Fruit fly (Drosophila melanogaster) whole organism, embryonic: Measurements from ENCODE around the gene Slu7.

Experiments
- Atf-2 ChIP-seq: fragments of 200-800 bp; sonication (Bioruptor generic); optimal IDR thresholded peaks from 2 replicates; lab custom pipeline; 2016; ENCODE audit warnings: missing biosample characterization, missing genetic modification characterization
- Awh ChIP-seq: fragments of 200-800 bp; sonication (Bioruptor generic); IDR thresholded peaks from 2 replicates; pipeline ENCODE4, ENCODE4 v1.3.6; 2022; ENCODE audit warnings: missing biosample characterization, missing genetic modification characterization
- B-H2 ChIP-seq: fragments of 200-800 bp; sonication (Bioruptor generic); optimal IDR thresholded peaks from 2 replicates; lab custom pipeline; 2018; ENCODE audit warnings: missing biosample characterization, mild to moderate bottlenecking, missing genetic modification characterization
- CG10274 ChIP-seq: fragments of 200-800 bp; sonication (Bioruptor generic); optimal IDR thresholded peaks from 3 replicates; lab custom pipeline; 2017; ENCODE audit warnings: missing biosample characterization, mild to moderate bottlenecking, missing genetic modification characterization
- CG11247 ChIP-seq: fragments of 200-800 bp; sonication (Bioruptor generic); IDR thresholded peaks from 2 replicates; pipeline ENCODE4 v1.3.6; 2022; ENCODE audit warnings: missing biosample characterization, missing genetic modification characterization
- CG11398 ChIP-seq: fragments of 200-800 bp; sonication (Bioruptor generic); optimal IDR thresholded peaks from 2 replicates; lab custom pipeline; 2016; ENCODE audit warnings: missing biosample characterization, missing genetic modification characterization
- CG12219 ChIP-seq: fragments of 200-800 bp; sonication (Bioruptor generic); optimal IDR thresholded peaks from 3 replicates; lab custom pipeline; 2018; ENCODE audit warnings: missing biosample characterization, mild to moderate bottlenecking, missing genetic modification characterization
- CG13894 ChIP-seq: fragments of 200-800 bp; sonication (Bioruptor generic); optimal IDR thresholded peaks from 3 replicates; lab custom pipeline; 2018; ENCODE audit warnings: missing biosample characterization, mild to moderate bottlenecking, missing genetic modification characterization, moderate library complexity
- CG17361 ChIP-seq: fragments of 200-800 bp; sonication (Bioruptor generic); IDR thresholded peaks from 3 replicates; pipeline ENCODE4 v1.3.6; 2022; ENCODE audit warnings: missing biosample characterization, missing genetic modification characterization
- CG18262 ChIP-seq: fragments of 200-800 bp; optimal IDR thresholded peaks from 3 replicates; lab custom pipeline; 2019; ENCODE audit warnings: missing biosample characterization, mild to moderate bottlenecking, missing genetic modification characterization, moderate library complexity
- CG18764 ChIP-seq: fragments of 200-800 bp; sonication (Bioruptor generic); optimal IDR thresholded peaks from 3 replicates; lab custom pipeline; 2016; ENCODE audit warnings: missing biosample characterization, missing genetic modification characterization
- CG2120 ChIP-seq: fragments of 200-800 bp; sonication (Bioruptor generic); optimal IDR thresholded peaks from 3 replicates; lab custom pipeline; 2016; ENCODE audit warnings: missing biosample characterization, missing genetic modification characterization
- CG2199 ChIP-seq: fragments of 200-800 bp; sonication (Bioruptor generic); IDR thresholded peaks from 3 replicates; pipeline ENCODE4 v1.3.6; 2022; ENCODE audit warnings: missing biosample characterization, missing genetic modification characterization
- CG2712 ChIP-seq: fragments of 200-800 bp; optimal IDR thresholded peaks from 3 replicates; lab custom pipeline; 2019; ENCODE audit warnings: missing biosample characterization, mild to moderate bottlenecking, missing genetic modification characterization, moderate library complexity
- CG3407 ChIP-seq: fragments of 200-800 bp; sonication (Bioruptor generic); optimal IDR thresholded peaks from 2 replicates; lab custom pipeline; 2018; ENCODE audit warnings: missing biosample characterization, mild to moderate bottlenecking, missing genetic modification characterization
- CG4730 ChIP-seq: fragments of 200-800 bp; sonication (Bioruptor generic); IDR thresholded peaks from 2 replicates; pipeline ENCODE4 v1.3.6; 2022; ENCODE audit warnings: missing biosample characterization, missing genetic modification characterization
- CG6254 ChIP-seq: fragments of 200-800 bp; sonication (Bioruptor generic); optimal IDR thresholded peaks from 3 replicates; lab custom pipeline; 2017; ENCODE audit warnings: mild to moderate bottlenecking, missing biosample characterization, missing genetic modification reagents, missing genetic modification characterization
- CG6683 ChIP-seq: fragments of 200-800 bp; sonication (Bioruptor generic); optimal IDR thresholded peaks from 2 replicates; lab custom pipeline; 2017; ENCODE audit warnings: missing biosample characterization, mild to moderate bottlenecking, missing genetic modification characterization, missing genetic modification reagents
- CG7786 ChIP-seq: fragments of 200-800 bp; sonication (Bioruptor generic); optimal IDR thresholded peaks from 2 replicates; lab custom pipeline; 2016; ENCODE audit warnings: missing biosample characterization, missing genetic modification characterization
- CG8388 ChIP-seq: fragments of 200-800 bp; sonication (Bioruptor generic); optimal IDR thresholded peaks from 2 replicates; lab custom pipeline; 2019; ENCODE audit warnings: missing biosample characterization, mild to moderate bottlenecking, missing genetic modification characterization, moderate library complexity
- CG9437 ChIP-seq: fragments of 200-800 bp; sonication (Bioruptor generic); optimal IDR thresholded peaks from 2 replicates; lab custom pipeline; 2018; ENCODE audit warnings: missing biosample characterization, mild to moderate bottlenecking, missing genetic modification characterization
- D ChIP-seq, 2 experiments: fragments of 200-800 bp in 1 of 2; fragments of >200 bp in 1 of 2; sonication (Bioruptor generic) in 1 of 2; optimal IDR thresholded peaks; 2 replicates in 1 of 2; 3 replicates in 1 of 2; lab custom pipeline; 2017; ENCODE audit warnings: mild to moderate bottlenecking in 1 of 2, missing biosample characterization in 1 of 2, missing genetic modification characterization in 1 of 2, missing genetic modification reagents in 1 of 2
- Dip3 ChIP-seq: fragments of 200-800 bp; sonication (Bioruptor generic); optimal IDR thresholded peaks from 3 replicates; lab custom pipeline; 2016; ENCODE audit warnings: missing biosample characterization, missing genetic modification characterization
- E2f2 ChIP-seq: fragments of 200-800 bp; sonication (Bioruptor generic); IDR thresholded peaks from 2 replicates; pipeline ENCODE4 v1.3.6; 2022; ENCODE audit warnings: missing biosample characterization, missing genetic modification characterization
- ERR ChIP-seq: fragments of 200-800 bp; sonication (Bioruptor generic); optimal IDR thresholded peaks from 2 replicates; lab custom pipeline; 2016; ENCODE audit warnings: missing biosample characterization, missing genetic modification characterization
- Fer3 ChIP-seq: fragments of 200-800 bp; sonication (Bioruptor generic); optimal IDR thresholded peaks from 2 replicates; lab custom pipeline; 2018; ENCODE audit warnings: missing biosample characterization, mild to moderate bottlenecking, missing genetic modification characterization, moderate library complexity
- H15 ChIP-seq: fragments of 200-800 bp; sonication (Bioruptor generic); IDR thresholded peaks from 3 replicates; pipeline ENCODE4 v1.3.6; 2022; ENCODE audit warnings: missing biosample characterization, missing genetic modification characterization
- Hmr ChIP-seq: fragments of 200-800 bp; sonication (Bioruptor generic); optimal IDR thresholded peaks from 3 replicates; lab custom pipeline; 2017; ENCODE audit warnings: mild to moderate bottlenecking, missing biosample characterization, missing genetic modification reagents, missing genetic modification characterization
- Hr3 ChIP-seq: fragments of 200-800 bp; sonication (Bioruptor generic); optimal IDR thresholded peaks from 3 replicates; lab custom pipeline; 2016; ENCODE audit warnings: missing biosample characterization, missing genetic modification characterization
- Hsf ChIP-seq: fragments of 200-800 bp; sonication (Bioruptor generic); optimal IDR thresholded peaks from 3 replicates; lab custom pipeline; 2016; ENCODE audit warnings: missing biosample characterization, missing genetic modification characterization
- Sry-δ ChIP-seq: fragments of 200-800 bp; sonication (Bioruptor generic); optimal IDR thresholded peaks from 2 replicates; lab custom pipeline; 2016; ENCODE audit warnings: missing biosample characterization, missing genetic modification characterization
- aop ChIP-seq: fragments of 200-800 bp; sonication (Bioruptor generic); IDR thresholded peaks from 2 replicates; pipeline ENCODE4 v1.3.6; 2022; ENCODE audit warnings: missing biosample characterization, missing genetic modification characterization
- ara ChIP-seq: fragments of 200-800 bp; sonication (Bioruptor generic); IDR thresholded peaks from 2 replicates; pipeline ENCODE4 v1.3.6; 2022; ENCODE audit warnings: missing biosample characterization, missing genetic modification characterization
- corto ChIP-seq: fragments of 200-800 bp; sonication (Bioruptor generic); optimal IDR thresholded peaks from 2 replicates; lab custom pipeline; 2016; ENCODE audit warnings: missing biosample characterization, mild to moderate bottlenecking, missing genetic modification characterization, moderate library complexity
- danr ChIP-seq: fragments of 200-800 bp; sonication (Bioruptor generic); IDR thresholded peaks from 2 replicates; pipeline ENCODE4 v1.3.6; 2022; ENCODE audit warnings: missing biosample characterization, missing genetic modification characterization
- gt ChIP-seq: fragments of 200-800 bp; sonication (Bioruptor generic); IDR thresholded peaks from 2 replicates; pipeline ENCODE4 v1.3.6; 2022; ENCODE audit warnings: missing biosample characterization, missing genetic modification characterization
- ham ChIP-seq: fragments of 200-800 bp; sonication (Bioruptor generic); IDR thresholded peaks from 2 replicates; pipeline ENCODE4 v1.3.6; 2022; ENCODE audit warnings: missing biosample characterization, missing genetic modification characterization
- her ChIP-seq: fragments of 200-800 bp; sonication (Bioruptor generic); optimal IDR thresholded peaks from 2 replicates; lab custom pipeline; 2016; ENCODE audit warnings: missing biosample characterization, missing genetic modification characterization
- kay ChIP-seq: fragments of 200-800 bp; sonication (Bioruptor generic); optimal IDR thresholded peaks from 2 replicates; lab custom pipeline; 2016; ENCODE audit warnings: missing biosample characterization, missing genetic modification characterization
- klu ChIP-seq: fragments of 200-800 bp; sonication (Bioruptor generic); IDR thresholded peaks from 2 replicates; pipeline ENCODE4 v1.3.6; 2022; ENCODE audit warnings: missing biosample characterization, missing genetic modification characterization
- kni ChIP-seq: fragments of 200-800 bp; sonication (Bioruptor generic); optimal IDR thresholded peaks from 3 replicates; lab custom pipeline; 2017; ENCODE audit warnings: mild to moderate bottlenecking, missing biosample characterization, missing genetic modification reagents, missing genetic modification characterization
- lab ChIP-seq: fragments of 200-800 bp; sonication (Bioruptor generic); optimal IDR thresholded peaks from 3 replicates; lab custom pipeline; 2017; ENCODE audit warnings: missing biosample characterization, missing genetic modification characterization, mild to moderate bottlenecking, moderate library complexity, missing genetic modification reagents
- lbe ChIP-seq: fragments of 200-800 bp; sonication (Bioruptor generic); optimal IDR thresholded peaks from 2 replicates; lab custom pipeline; 2016; ENCODE audit warnings: missing biosample characterization, mild to moderate bottlenecking, missing genetic modification characterization
- luna ChIP-seq: fragments of 200-800 bp; sonication (Bioruptor generic); optimal IDR thresholded peaks from 2 replicates; lab custom pipeline; 2016; ENCODE audit warnings: missing biosample characterization, missing genetic modification characterization
- repo ChIP-seq: fragments of 200-800 bp; sonication (Bioruptor generic); optimal IDR thresholded peaks from 2 replicates; lab custom pipeline; 2016; ENCODE audit warnings: missing biosample characterization, missing genetic modification characterization
- seq ChIP-seq: fragments of 200-800 bp; sonication (Bioruptor generic); IDR thresholded peaks from 2 replicates; pipeline ENCODE4 v1.3.6; 2022; ENCODE audit warnings: missing biosample characterization, missing genetic modification characterization
- sna ChIP-seq: fragments of 200-800 bp; sonication (Bioruptor generic); IDR thresholded peaks from 2 replicates; pipeline ENCODE4 v1.3.6; 2022; ENCODE audit warnings: missing biosample characterization, missing genetic modification characterization; ENCODE audit not compliant: partially characterized antibody
- sr ChIP-seq: fragments of 200-800 bp; sonication (Bioruptor generic); IDR thresholded peaks from 3 replicates; pipeline ENCODE4 v1.3.6; 2022; ENCODE audit warnings: missing biosample characterization, missing genetic modification characterization
- sug ChIP-seq: fragments of 200-800 bp; optimal IDR thresholded peaks from 2 replicates; lab custom pipeline; 2019; ENCODE audit warnings: missing biosample characterization, mild to moderate bottlenecking, missing genetic modification characterization, moderate library complexity
- tin ChIP-seq: fragments of 200-800 bp; sonication (Bioruptor generic); optimal IDR thresholded peaks from 3 replicates; lab custom pipeline; 2016; ENCODE audit warnings: missing biosample characterization, missing genetic modification characterization

The Slu7 gene

DNA sequence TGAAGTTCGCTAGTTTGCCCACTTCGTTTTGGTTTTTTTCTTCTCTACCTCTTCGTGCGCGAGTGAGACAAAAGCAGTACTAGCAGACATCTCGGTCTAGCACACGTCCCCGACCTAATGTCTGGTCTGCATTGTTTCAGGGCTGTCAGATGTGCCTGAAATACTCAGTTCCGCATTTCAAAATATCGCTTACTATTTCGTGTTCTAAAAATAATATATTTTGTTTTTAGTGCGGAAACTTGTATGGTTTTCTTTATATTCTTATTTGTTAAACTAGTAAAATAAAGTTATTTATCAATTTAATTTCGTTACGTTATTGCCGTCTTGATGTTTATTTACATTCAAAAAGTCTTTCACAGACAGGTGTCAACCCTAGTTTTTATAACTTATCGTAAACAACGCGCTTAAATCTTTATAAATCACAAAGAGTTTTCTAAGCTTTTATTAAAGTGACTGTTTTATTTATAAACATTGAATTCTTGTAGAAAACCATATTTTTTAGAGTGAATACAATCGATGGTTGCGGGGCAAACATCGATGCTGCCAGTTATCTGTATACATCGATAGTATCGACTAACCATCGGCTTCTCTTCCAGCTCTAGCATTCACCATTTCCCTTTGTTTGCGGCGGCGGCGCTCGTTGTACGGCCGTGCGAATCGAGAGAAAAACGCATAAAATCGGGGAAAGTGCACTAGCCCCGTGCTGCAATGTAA, 24.5 kb upstream of the Slu7 start (continued):
- TF ChIP-seq CG9437 (GFP tag; lab: Kevin White, UChicago): peak; percentile 81
- TF ChIP-seq CG7786 (GFP tag; lab: Kevin White, UChicago): peak; percentile 16
- no peak for TF ChIP-seq Awh (GFP tag; lab: Robert Waterston, UW)
- no peak for TF ChIP-seq danr
- no peak for TF ChIP-seq ham (GFP tag; lab: Robert Waterston, UW)
- TF ChIP-seq CG2712 (tag; lab: Kevin White, UChicago): peak; percentile 82
- peak; percentile 75 for TF ChIP-seq Hmr (GFP tag; lab: Kevin White, UChicago)
- TF ChIP-seq CG4730: no peak
- TF ChIP-seq lab (GFP tag; lab: Kevin White, UChicago): peak; percentile 80
- TF ChIP-seq D (optimal IDR thresholded peaks at IDR 0.05; lab: Kevin White, UChicago): no peak
- peak; percentile 55 for TF ChIP-seq D (GFP tag; optimal IDR thresholded peaks at IDR 0.05; lab: Kevin White, UChicago)
- no peak for TF ChIP-seq H15 (GFP tag; lab: Robert Waterston, UW)
- peak; percentile 62 for TF ChIP-seq CG13894
- TF ChIP-seq repo (GFP tag; lab: Kevin White, UChicago): no peak
- no peak for TF ChIP-seq CG18764 (GFP tag; lab: Kevin White, UChicago)
- peak; percentile 34 for TF ChIP-seq CG12219
- no peak for TF ChIP-seq aop (GFP tag; lab: Robert Waterston, UW)
- no peak for TF ChIP-seq gt (GFP tag; lab: Robert Waterston, UW)
- TF ChIP-seq CG17361 (GFP tag; lab: Robert Waterston, UW): no peak
- TF ChIP-seq lbe (GFP tag; lab: Kevin White, UChicago): peak; percentile 40
- no peak for TF ChIP-seq CG11247 (GFP tag; lab: Robert Waterston, UW)
- TF ChIP-seq CG3407 (GFP tag; lab: Kevin White, UChicago): peak; percentile 48
- no peak for TF ChIP-seq E2f2 (GFP tag; lab: Robert Waterston, UW)
- no peak for TF ChIP-seq seq (GFP tag; lab: Robert Waterston, UW)
- peak; percentile 94 for TF ChIP-seq Sry-δ
- no peak for TF ChIP-seq sna
- TF ChIP-seq Dip3 (GFP tag; lab: Kevin White, UChicago): peak; percentile 46
- TF ChIP-seq her (GFP tag; lab: Kevin White, UChicago): peak; percentile 59
- peak; percentile 64 for TF ChIP-seq CG8388 (GFP tag; lab: Kevin White, UChicago)
- TF ChIP-seq ara (GFP tag; lab: Robert Waterston, UW): no peak
- no peak for TF ChIP-seq klu (GFP tag; lab: Robert Waterston, UW)
- TF ChIP-seq CG10274 (GFP tag; lab: Kevin White, UChicago): peak; percentile 21
- peak; percentile 59 for TF ChIP-seq luna (GFP tag; lab: Kevin White, UChicago)
- peak; percentile 65 for TF ChIP-seq B-H2 (GFP tag; lab: Kevin White, UChicago)
- peak; percentile 74 for TF ChIP-seq CG2120
- TF ChIP-seq CG18262: peak; percentile 84
- no peak for TF ChIP-seq corto (GFP tag; lab: Kevin White, UChicago)
- peak; percentile 49 for TF ChIP-seq ERR (GFP tag; lab: Kevin White, UChicago)
- no peak for TF ChIP-seq sr (GFP tag; lab: Robert Waterston, UW)
- peak; percentile 50 for TF ChIP-seq tin
- peak; percentile 70 for TF ChIP-seq sug (tag; lab: Kevin White, UChicago)
- peak; percentile 50 for TF ChIP-seq Hsf
- peak; percentile 68 for TF ChIP-seq Hr3
- peak; percentile 37 for TF ChIP-seq CG6254
- TF ChIP-seq CG11398 (GFP tag; lab: Kevin White, UChicago): peak; percentile 49
- TF ChIP-seq CG2199 (GFP tag; lab: Robert Waterston, UW): no peak
- no peak for TF ChIP-seq kay (GFP tag; lab: Kevin White, UChicago)
- peak; percentile 32 for TF ChIP-seq CG6683
- no peak for TF ChIP-seq Atf-2 (GFP tag; lab: Kevin White, UChicago)
- peak; percentile 79 for TF ChIP-seq Fer3 (tag; lab: Kevin White, UChicago)
- TF ChIP-seq kni: no peak
